Worm (Caenorhabditis elegans) whole organism, early embryonic: ENCODE data around the gene srw-59.

Source experiments
- B0310.2 ChIP-seq: sonication (generic microtip); optimal IDR thresholded peaks from 2 replicates; lab custom pipeline; 2016; ENCODE audit warnings: mild to moderate bottlenecking, missing genetic modification characterization, missing compliant biosample characterization
- F13C5.2 ChIP-seq: sonication (generic microtip); optimal IDR thresholded peaks from 2 replicates; lab custom pipeline; 2017; ENCODE audit warnings: mild to moderate bottlenecking, missing genetic modification characterization, inconsistent platforms, missing compliant biosample characterization
- aly-1 ChIP-seq: sonication (generic microtip); optimal IDR thresholded peaks from 2 replicates; lab custom pipeline; 2016; ENCODE audit warnings: missing genetic modification characterization, missing compliant biosample characterization
- ama-1 ChIP-seq: fragments of 150-350 bp; optimal IDR thresholded peaks from 2 replicates; lab custom pipeline; 2014
- ceh-13 ChIP-seq: fragments of 200-800 bp; sonication (Bioruptor generic); optimal IDR thresholded peaks from 2 replicates; lab custom pipeline; 2018; ENCODE audit warnings: mild to moderate bottlenecking, missing genetic modification characterization, missing compliant biosample characterization
- ceh-36 ChIP-seq: sonication (generic microtip); optimal IDR thresholded peaks from 2 replicates; lab custom pipeline; 2016; ENCODE audit warnings: missing genetic modification characterization, inconsistent platforms, missing compliant biosample characterization
- ets-7 ChIP-seq: sonication (generic microtip); optimal IDR thresholded peaks from 2 replicates; lab custom pipeline; 2016; ENCODE audit warnings: missing genotype, missing genetic modification characterization, missing compliant biosample characterization
- flt-1 ChIP-seq: fragments of 200-800 bp; sonication (Bioruptor generic); IDR thresholded peaks from 2 replicates; pipeline ENCODE4 v1.3.6; 2022; ENCODE audit warnings: missing genetic modification characterization, missing compliant biosample characterization
- hmbx-1 ChIP-seq: sonication (generic microtip); optimal IDR thresholded peaks from 2 replicates; lab custom pipeline; 2016; ENCODE audit warnings: mild to moderate bottlenecking, missing genetic modification characterization, missing compliant biosample characterization
- hmg-4 ChIP-seq: fragments of 200-800 bp; sonication (Bioruptor generic); optimal IDR thresholded peaks from 2 replicates; lab custom pipeline; 2018; ENCODE audit warnings: mild to moderate bottlenecking, missing genetic modification characterization, missing compliant biosample characterization
- hnd-1 ChIP-seq: sonication (generic microtip); optimal IDR thresholded peaks from 2 replicates; lab custom pipeline; 2016; ENCODE audit warnings: missing genetic modification characterization, missing compliant biosample characterization
- pes-1 ChIP-seq: fragments of 200-800 bp; sonication (Bioruptor generic); IDR thresholded peaks from 2 replicates; pipeline ENCODE4 v1.3.6; 2022; ENCODE audit warnings: missing genetic modification reagents, missing genetic modification characterization, missing compliant biosample characterization
- scrt-1 ChIP-seq: fragments of 200-800 bp; sonication (Bioruptor generic); IDR thresholded peaks from 2 replicates; pipeline ENCODE4 v1.3.6; 2022; ENCODE audit warnings: missing genetic modification characterization, missing compliant biosample characterization
- sea-1 ChIP-seq: fragments of 200-800 bp; sonication (Bioruptor generic); conservative IDR thresholded peaks from 2 replicates; pipeline ENCODE4 v1.3.6; 2022; ENCODE audit warnings: missing genetic modification characterization, missing compliant biosample characterization
- tbx-11 ChIP-seq: fragments of 200-800 bp; sonication (Bioruptor generic); IDR thresholded peaks from 2 replicates; pipeline ENCODE4 v1.3.6; 2022; ENCODE audit warnings: missing genetic modification characterization, missing compliant biosample characterization
- tbx-37 ChIP-seq: fragments of 200-800 bp; sonication (Bioruptor generic); conservative IDR thresholded peaks from 2 replicates; pipeline ENCODE4 v1.3.6; 2022; ENCODE audit warnings: missing genetic modification reagents, missing genetic modification characterization, missing compliant biosample characterization
- tra-4 ChIP-seq: sonication (generic microtip); optimal IDR thresholded peaks from 2 replicates; lab custom pipeline; 2017; ENCODE audit warnings: missing genetic modification characterization, missing compliant biosample characterization

Gene srw-59

DNA sequence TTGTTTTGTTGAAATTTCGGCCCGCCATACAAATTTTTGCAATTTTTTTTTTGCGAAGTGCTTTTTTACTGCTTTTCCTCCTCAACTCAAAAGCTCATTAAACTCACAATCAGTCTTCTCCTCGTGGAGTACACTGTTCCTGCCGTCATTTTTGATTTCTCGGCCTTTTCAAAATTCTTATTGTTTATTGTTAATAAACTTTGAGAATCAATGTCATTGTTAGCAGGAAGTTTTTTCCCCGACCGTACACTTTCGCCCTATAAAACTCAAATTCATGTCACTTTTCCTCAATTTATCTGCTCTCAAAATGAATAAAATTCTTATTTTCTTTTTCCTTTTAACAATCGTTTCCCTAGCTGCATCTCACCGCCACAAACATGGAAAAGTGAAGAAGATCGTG is 25.0 kb upstream of the srw-59 start, which contains the start of gene clec-232:
Gene clec-232 (plus strand): TSS at position 301 of the 400 bp plus-strand sequence.
- no peak for TF ChIP-seq ets-7 (tag; lab: Kevin White, UChicago)
- TF ChIP-seq aly-1, result no peak
- TF ChIP-seq pes-1 (GFP tag; lab: Robert Waterston, UW), result no peak

DNA sequence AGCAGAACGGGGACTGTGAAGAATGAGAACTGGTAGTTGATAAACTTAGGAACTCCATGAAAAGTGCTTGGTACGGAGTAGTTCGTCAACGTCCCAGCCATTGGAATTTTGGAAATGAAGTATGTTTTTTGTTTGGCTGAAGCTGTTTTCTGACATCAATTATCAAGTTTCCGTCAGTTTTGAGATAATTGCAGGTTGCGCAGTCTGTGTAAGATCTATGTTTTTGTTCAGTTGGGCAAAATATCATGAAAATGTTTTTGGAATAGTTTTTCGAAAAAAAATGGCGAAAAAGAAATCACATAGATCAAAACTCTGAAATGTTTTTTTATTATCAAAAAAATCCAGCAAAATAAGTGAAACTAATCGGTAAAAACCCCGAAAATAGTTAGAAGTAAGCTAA is 24.0 kb upstream of the srw-59 start, which contains the start of gene sru-22:
Gene sru-22 (minus strand): TSS at position 101 of the 400 bp plus-strand sequence.
- TF ChIP-seq aly-1, result no peak
- no peak for TF ChIP-seq tbx-11 (GFP tag; lab: Robert Waterston, UW)
- no peak for TF ChIP-seq ama-1 (lab: Kevin White, UChicago)
- no peak for TF ChIP-seq hmbx-1 (tag; lab: Kevin White, UChicago)
- TF ChIP-seq flt-1 (GFP tag; lab: Robert Waterston, UW), result no peak
- no peak for TF ChIP-seq hnd-1
- TF ChIP-seq hmg-4 (GFP tag; lab: Kevin White, UChicago), result no peak
- no peak for TF ChIP-seq tra-4
- TF ChIP-seq ceh-13 (GFP tag; lab: Kevin White, UChicago), result no peak
- TF ChIP-seq B0310.2 (tag; lab: Kevin White, UChicago), result no peak

DNA sequence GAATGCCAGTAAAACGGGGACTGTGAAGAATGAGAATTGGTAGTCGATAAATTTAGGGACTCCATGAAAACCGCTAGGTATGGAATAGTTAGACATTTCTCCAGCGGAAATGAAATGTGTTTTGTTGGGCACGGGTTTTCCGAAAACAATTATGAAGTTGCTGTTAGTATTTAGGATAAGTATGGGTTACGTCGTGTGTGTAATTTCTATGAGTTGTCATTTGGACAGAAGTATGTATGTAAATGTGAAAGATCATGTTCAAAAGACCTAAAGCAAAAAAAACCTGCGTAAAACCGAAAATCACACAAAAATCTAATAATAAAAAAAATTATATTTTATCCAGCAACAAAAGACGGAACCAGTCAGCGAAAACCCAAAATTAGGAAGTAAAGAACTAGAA is 21.7 kb upstream of the srw-59 start, which contains the start of gene sru-23:
Gene sru-23 (minus strand): TSS at position 101 of the 400 bp plus-strand sequence.
- no peak for TF ChIP-seq scrt-1 (GFP tag; lab: Robert Waterston, UW)
- no peak for TF ChIP-seq hnd-1
- no peak for TF ChIP-seq hmg-4 (GFP tag; lab: Kevin White, UChicago)
- TF ChIP-seq hmbx-1 (tag; lab: Kevin White, UChicago), result no peak
- no peak for TF ChIP-seq tbx-11 (GFP tag; lab: Robert Waterston, UW)
- no peak for TF ChIP-seq sea-1
- no peak for TF ChIP-seq tbx-37 (GFP tag; lab: Robert Waterston, UW)
- no peak for TF ChIP-seq ceh-36
- TF ChIP-seq ama-1 (lab: Kevin White, UChicago), result no peak
- no peak for TF ChIP-seq ets-7 (tag; lab: Kevin White, UChicago)
- no peak for TF ChIP-seq B0310.2 (tag; lab: Kevin White, UChicago)
- no peak for TF ChIP-seq ceh-13 (GFP tag; lab: Kevin White, UChicago)

DNA sequence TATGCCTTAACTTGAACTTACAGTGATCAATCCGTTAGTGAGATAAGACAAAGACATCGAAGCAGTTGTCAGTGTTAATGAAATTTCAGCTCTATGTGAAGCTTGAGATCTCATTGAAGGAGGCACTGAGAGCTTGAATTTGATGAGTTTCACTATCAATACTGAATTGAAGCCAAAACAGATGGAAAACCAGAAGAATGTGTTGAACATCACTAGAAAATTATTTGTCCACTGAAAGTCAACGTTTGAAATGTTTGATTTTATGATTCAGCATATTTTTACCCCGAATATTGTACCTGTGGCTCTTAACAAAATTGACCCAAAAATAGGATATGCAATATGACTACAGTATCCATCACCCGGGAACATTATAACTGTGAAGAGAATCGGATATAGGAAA is 20.0 kb upstream of the srw-59 start:
- no peak for TF ChIP-seq scrt-1 (GFP tag; lab: Robert Waterston, UW)
- no peak for TF ChIP-seq sea-1
- no peak for TF ChIP-seq B0310.2 (tag; lab: Kevin White, UChicago)
- TF ChIP-seq hmg-4 (GFP tag; lab: Kevin White, UChicago), result no peak
- no peak for TF ChIP-seq hnd-1
- TF ChIP-seq tbx-11 (GFP tag; lab: Robert Waterston, UW), result no peak
- no peak for TF ChIP-seq ama-1 (lab: Kevin White, UChicago)
- TF ChIP-seq pes-1 (GFP tag; lab: Robert Waterston, UW), result no peak
- no peak for TF ChIP-seq tra-4
- no peak for TF ChIP-seq hmbx-1 (tag; lab: Kevin White, UChicago)
- TF ChIP-seq aly-1, result no peak
- TF ChIP-seq flt-1 (GFP tag; lab: Robert Waterston, UW), result no peak
- TF ChIP-seq tbx-37 (GFP tag; lab: Robert Waterston, UW), result no peak

DNA sequence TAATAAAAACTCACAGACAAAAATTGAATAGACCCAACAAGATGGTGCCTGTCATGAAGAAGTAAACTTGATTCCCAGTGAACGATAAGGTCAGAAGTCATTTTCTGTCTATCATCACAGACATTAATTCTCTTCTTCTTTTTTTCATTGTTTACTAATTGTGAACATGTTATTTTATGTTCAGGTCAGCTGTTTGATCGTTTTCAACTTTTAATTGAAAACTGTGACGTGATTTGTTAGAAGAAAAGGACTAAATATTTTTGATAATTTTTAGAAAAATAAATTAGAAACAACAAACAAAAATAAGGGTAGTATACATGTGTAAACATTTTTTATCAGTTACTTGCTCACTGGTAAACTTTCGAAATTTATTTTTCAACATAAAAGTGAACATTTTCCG is 18.9 kb upstream of the srw-59 start, which contains the start of gene F36G9.7:
Gene F36G9.7 (minus strand): TSS at position 101 of the 400 bp plus-strand sequence.
- TF ChIP-seq pes-1 (GFP tag; lab: Robert Waterston, UW), result no peak
- TF ChIP-seq ama-1 (lab: Kevin White, UChicago), result no peak
- no peak for TF ChIP-seq ceh-36
- TF ChIP-seq hmbx-1 (tag; lab: Kevin White, UChicago), result no peak
- TF ChIP-seq tbx-11 (GFP tag; lab: Robert Waterston, UW), result no peak
- TF ChIP-seq aly-1, result no peak
- no peak for TF ChIP-seq hmg-4 (GFP tag; lab: Kevin White, UChicago)
- no peak for TF ChIP-seq ets-7 (tag; lab: Kevin White, UChicago)
- no peak for TF ChIP-seq scrt-1 (GFP tag; lab: Robert Waterston, UW)
- TF ChIP-seq sea-1, result no peak
- TF ChIP-seq B0310.2 (tag; lab: Kevin White, UChicago), result no peak
- no peak for TF ChIP-seq tra-4

DNA sequence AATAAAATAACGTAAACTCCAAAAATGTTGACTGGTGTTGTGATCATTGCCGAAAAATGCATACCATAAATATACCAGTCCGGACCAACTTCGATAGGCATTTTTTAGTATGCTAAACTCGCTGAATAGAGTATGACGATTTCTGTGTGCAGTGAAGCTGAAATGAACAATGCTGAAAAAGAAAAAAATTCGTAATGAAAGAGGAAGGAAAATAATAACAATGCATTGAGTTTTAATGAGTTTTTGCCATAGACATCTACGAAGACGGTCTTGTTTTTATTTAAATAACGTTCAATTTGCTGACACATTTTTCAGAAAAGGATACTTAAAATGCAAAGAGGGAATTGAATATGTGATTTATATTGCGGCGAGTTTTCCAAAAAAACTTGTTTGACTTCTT is 16.7 kb upstream of the srw-59 start, which contains the start of gene sri-1:
Gene sri-1 (minus strand): TSS at position 101 of the 400 bp plus-strand sequence.
- no peak for TF ChIP-seq hmg-4 (GFP tag; lab: Kevin White, UChicago)
- TF ChIP-seq ceh-13 (GFP tag; lab: Kevin White, UChicago), result no peak
- no peak for TF ChIP-seq pes-1 (GFP tag; lab: Robert Waterston, UW)
- no peak for TF ChIP-seq ceh-36
- no peak for TF ChIP-seq aly-1
- no peak for TF ChIP-seq ets-7 (tag; lab: Kevin White, UChicago)
- no peak for TF ChIP-seq sea-1
- no peak for TF ChIP-seq flt-1 (GFP tag; lab: Robert Waterston, UW)
- TF ChIP-seq F13C5.2, result no peak
- no peak for TF ChIP-seq hnd-1
- TF ChIP-seq tra-4, result no peak
- no peak for TF ChIP-seq ama-1 (lab: Kevin White, UChicago)
- no peak for TF ChIP-seq tbx-37 (GFP tag; lab: Robert Waterston, UW)
- no peak for TF ChIP-seq tbx-11 (GFP tag; lab: Robert Waterston, UW)
- no peak for TF ChIP-seq hmbx-1 (tag; lab: Kevin White, UChicago)
- no peak for TF ChIP-seq B0310.2 (tag; lab: Kevin White, UChicago)
- TF ChIP-seq scrt-1 (GFP tag; lab: Robert Waterston, UW), result no peak

DNA sequence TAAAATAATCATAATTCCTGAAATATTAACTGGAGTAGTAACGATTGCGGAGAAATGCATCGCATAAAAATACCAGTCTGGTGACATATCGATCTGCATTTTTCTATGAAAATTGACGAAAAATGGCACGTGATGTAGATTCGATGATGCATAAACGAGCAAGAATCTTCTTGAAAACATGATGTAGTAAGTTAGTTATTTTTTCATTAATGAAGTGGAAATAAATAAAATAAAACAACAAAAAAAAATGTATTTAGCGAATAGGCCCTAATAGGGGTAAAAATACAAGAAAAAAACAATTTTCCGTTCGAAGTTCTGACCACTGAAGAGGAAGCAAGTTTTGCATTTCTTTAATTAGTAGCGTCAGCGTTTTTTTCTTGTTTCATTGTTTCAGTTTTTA is 14.3 kb upstream of the srw-59 start, which contains the start of gene sri-2:
Gene sri-2 (minus strand): TSS at position 101 of the 400 bp plus-strand sequence.
- TF ChIP-seq pes-1 (GFP tag; lab: Robert Waterston, UW) (no peak), ceh-13 (GFP tag; lab: Kevin White, UChicago) (no peak), tbx-37 (GFP tag; lab: Robert Waterston, UW) (no peak), flt-1 (GFP tag; lab: Robert Waterston, UW) (no peak), hnd-1 (no peak), hmbx-1 (tag; lab: Kevin White, UChicago) (no peak), aly-1 (no peak), sea-1 (no peak), hmg-4 (GFP tag; lab: Kevin White, UChicago) (no peak), ets-7 (tag; lab: Kevin White, UChicago) (no peak), tra-4 (no peak), ama-1 (lab: Kevin White, UChicago) (no peak), tbx-11 (GFP tag; lab: Robert Waterston, UW) (no peak), scrt-1 (GFP tag; lab: Robert Waterston, UW) (no peak)
